Fruit fly (Drosophila melanogaster) ovary, adult (tissue): ENCODE measurements around the gene CG8301.
A peak's percentile ranks its signal among the peaks of the same experiment; 100 is the strongest.

Experiments used
- CG17801 ChIP-seq: fragments of 200-800 bp; optimal IDR thresholded peaks from 2 replicates; lab custom pipeline; 2019; ENCODE audit warnings: missing biosample characterization, mild to moderate bottlenecking, missing genetic modification characterization, moderate library complexity; ENCODE audit not compliant: partially characterized antibody

The CG8301 gene

dm6 chr3R:9586663-9587248 lies 5.7 kb downstream of the CG8301 start, which contains the start of gene P58IPK:
P58IPK (plus strand) TSS chr3R:9586942.
- TF ChIP-seq CG17801 (GFP tag; lab: Kevin White, UChicago) = peak; percentile 36

- TF ChIP-seq CG17801 (GFP tag; lab: Kevin White, UChicago) = peak; percentile 40
Observed at dm6 chr3R:9590952-9591532, 9.9 kb downstream of the CG8301 start, which contains the start of the genes bocks and CG8312. bocks (minus strand) TSS chr3R:9591002. CG8312 (plus strand) TSS chr3R:9591309.

DNA sequence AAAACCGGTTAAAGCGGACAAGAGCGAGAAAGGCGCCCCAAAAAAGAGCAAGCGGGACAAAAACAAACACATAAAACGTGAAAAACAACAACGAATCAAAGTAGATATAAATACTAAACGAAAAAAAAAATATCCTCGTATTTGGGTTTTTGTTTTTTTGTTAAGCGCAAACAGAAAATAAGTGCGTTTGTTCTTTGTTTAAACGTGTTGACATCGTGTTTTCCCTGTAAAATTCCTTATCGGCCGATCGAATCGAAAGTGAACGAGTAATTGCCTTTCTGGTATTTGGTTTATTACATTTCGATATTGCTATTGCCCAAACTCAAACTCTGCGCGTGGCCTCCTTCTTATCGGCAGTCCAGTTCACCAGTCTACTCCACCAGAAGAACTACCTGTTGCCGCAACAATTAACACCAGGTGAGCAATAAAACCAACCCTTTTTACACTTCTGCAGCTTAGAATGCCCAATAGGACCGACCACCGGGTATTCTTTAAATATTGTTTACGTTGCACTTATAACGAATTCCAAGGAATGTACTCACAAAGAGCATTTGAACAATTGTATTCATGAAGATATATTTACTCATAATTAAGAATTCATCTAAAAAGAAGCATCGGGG lies 10.8 kb downstream of the CG8301 start:
- no peak for TF ChIP-seq CG17801 (GFP tag; lab: Kevin White, UChicago)

DNA sequence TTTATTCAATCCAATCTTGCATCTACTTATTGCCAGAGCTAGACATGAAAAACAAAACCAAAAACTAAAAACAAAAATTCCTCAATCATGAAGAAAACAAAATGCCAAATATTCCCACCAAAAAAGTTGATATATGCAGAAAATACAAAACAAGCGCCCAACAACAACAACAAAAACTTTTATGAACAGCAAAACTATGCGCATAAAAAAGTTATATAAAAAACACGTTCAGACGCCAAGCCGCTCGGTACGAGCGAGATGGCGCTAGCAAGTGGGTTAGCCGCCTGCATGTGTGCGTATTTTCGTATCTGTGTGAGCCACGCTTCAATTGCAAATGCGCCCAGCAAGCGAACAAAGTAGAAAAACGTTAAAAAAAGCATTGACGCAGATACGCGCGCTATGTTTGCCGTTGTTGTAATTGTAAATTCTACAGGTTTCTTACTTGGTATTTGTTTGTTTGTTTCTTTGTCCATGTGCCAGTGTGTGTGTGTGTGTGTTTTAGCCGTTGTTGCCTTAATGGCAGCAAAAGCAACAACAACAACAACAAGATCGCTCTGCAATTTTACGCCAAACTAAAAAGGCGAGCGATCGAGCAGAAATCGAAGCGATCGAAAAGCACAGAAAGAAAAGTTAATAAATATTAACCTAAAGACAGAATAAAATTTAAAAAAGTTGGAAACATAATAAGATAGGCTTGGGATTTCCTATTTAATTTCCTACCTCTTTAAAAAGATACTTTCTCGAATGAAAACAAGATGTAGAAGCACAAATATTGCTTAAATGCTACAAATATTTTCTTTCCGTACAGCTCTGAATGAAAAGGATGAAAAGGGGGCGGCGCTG lies 12.5 kb downstream of the CG8301 start:
- TF ChIP-seq CG17801 (GFP tag; lab: Kevin White, UChicago) = peak; percentile 80

- TF ChIP-seq CG17801 (GFP tag; lab: Kevin White, UChicago) = no peak
Observed at dm6 chr3R:9594251-9594581, 13.1 kb downstream of the CG8301 start.

DNA sequence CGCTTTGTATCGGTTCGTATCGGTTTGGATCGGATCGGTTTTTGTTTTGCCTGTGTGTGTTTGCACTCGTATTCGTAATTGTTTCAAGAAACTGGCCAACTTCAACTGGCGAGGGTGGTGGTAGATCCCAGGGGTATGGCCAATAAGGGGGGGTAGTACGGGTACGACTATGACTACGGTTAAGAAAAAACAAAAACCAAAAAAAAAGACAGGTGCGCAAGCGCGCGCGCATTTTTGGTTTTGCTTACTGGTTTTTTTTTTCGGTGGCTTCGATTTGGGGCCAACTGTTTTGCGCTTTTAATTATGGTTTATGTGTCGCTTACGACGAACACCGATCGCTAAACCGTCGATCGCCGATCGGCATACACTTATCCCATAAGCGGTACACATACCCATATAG lies 13.7 kb downstream of the CG8301 start:
- TF ChIP-seq CG17801 (GFP tag; lab: Kevin White, UChicago) = no peak

DNA sequence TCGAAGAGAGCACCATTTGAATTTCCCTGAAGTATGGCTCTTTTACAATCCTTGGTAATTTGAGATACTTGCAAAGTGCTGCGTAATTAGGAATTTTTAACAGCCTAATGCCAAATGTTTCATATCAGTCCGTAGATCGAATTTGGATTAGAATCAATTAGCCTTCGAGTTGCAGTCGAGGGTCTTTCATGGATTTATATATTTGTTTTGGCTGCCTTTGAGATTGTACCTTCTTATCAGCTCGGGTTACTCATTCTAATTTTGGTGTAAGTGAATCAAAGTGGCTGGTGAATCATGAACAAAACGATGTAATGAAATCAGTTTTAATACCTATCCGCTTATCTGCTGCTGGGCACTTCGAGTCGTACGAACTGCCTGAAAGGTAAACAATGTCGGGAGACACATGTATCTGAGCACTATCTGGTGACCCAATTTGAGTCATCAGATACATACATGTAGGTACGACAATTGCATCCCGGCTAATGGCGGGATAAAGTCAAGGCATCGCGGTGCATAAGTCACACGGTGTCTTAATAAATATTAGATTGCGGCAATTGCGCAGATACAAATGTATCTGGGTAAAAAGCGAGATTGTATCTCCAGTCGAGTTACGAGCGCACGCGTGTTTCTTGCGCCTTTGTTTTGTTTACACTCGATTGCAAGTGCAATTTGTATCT lies 14.7 kb downstream of the CG8301 start:
- TF ChIP-seq CG17801 (GFP tag; lab: Kevin White, UChicago) = no peak

dm6 chr3R:9596615-9597014 lies 15.5 kb downstream of the CG8301 start:
- no peak for TF ChIP-seq CG17801 (GFP tag; lab: Kevin White, UChicago)

DNA sequence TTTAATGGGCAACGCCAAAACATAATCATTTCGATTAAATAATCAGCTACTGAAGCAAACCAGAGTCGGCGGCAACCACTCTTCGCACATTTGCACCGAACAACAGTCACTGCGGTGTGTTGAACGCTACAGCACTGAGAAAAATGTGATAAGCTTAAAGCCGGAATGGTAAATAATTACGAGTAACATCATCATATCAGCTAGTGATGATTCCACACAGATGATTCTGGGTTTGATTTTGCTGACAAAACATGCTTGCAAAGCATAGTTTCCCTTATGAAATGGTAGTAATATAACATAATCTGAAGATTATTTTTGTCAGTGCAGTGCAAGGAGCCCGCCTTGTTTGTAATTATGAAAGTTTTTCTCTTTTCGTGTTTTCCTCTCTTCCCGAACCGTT lies 17.0 kb downstream of the CG8301 start:
- no peak for TF ChIP-seq CG17801 (GFP tag; lab: Kevin White, UChicago)

dm6 chr3R:9600558-9600959 lies 19.5 kb downstream of the CG8301 start:
- TF ChIP-seq CG17801 (GFP tag; lab: Kevin White, UChicago) = peak; percentile 74

DNA sequence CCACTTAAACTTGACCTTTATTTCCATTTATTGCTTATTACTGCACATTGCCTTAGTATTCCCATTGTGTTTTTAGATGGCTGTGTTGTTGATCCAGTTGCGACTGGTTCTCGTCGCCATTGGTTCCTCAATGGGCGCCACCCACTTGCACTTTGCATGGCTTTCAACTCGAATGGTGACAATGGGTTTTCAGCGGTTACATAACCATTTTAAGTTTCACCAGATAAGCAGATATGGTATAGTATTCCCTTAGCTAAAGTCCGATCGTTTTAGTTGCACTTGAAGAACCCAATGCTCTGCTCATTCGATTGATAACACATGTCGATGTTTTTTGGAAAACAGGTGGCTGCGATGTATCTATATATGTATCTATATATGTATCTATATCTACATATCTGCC lies 20.8 kb downstream of the CG8301 start:
- peak; percentile 40 for TF ChIP-seq CG17801 (GFP tag; lab: Kevin White, UChicago)

dm6 chr3R:9603022-9603942 lies 22.2 kb downstream of the CG8301 start:
- TF ChIP-seq CG17801 (GFP tag; lab: Kevin White, UChicago) = no peak

DNA sequence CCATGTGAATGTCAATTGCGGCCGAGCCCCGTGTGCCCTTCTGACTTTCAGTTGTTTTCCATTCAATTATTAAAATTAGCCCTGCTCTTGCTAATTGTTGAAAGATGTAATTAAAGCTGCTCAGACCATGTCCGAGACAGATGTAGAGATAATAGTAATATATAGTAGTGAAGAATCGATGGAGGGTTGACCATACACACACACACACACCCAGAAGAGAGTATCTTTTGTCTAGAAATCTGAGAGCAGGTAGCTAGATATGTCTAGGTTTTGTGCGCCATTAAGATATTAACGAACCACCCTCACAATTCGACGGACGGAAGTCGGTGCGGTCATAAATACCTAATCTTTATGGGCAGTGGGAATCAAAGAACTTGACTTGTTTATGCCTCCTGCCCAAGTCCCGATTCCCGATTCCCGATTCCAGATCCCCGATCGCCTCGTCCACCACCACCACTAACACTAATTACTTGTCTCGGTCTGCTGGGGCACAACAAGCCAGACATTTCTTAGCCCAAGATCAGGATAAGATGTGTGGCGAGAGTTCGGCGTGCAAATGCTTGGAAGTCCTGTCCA lies 23.4 kb downstream of the CG8301 start:
- no peak for TF ChIP-seq CG17801 (GFP tag; lab: Kevin White, UChicago)
